Fruit fly (Drosophila melanogaster) whole organism, embryonic: ENCODE measurements around the gene CG42340.
A peak's percentile ranks its signal among the peaks of the same experiment; 100 is the strongest.

Experiments
- ATbp ChIP-seq: fragments of 200-800 bp; sonication (Bioruptor generic); optimal IDR thresholded peaks from 2 replicates; lab custom pipeline; 2017; ENCODE audit warnings: missing biosample characterization, mild to moderate bottlenecking, missing genetic modification characterization, missing genetic modification reagents
- Abd-B ChIP-seq: fragments of 200-800 bp; sonication (Bioruptor generic); optimal IDR thresholded peaks from 2 replicates; lab custom pipeline; 2018; ENCODE audit warnings: missing biosample characterization, mild to moderate bottlenecking, missing genetic modification characterization, moderate library complexity
- Bdp1 ChIP-seq: fragments of 200-800 bp; sonication (Bioruptor generic); optimal IDR thresholded peaks from 3 replicates; lab custom pipeline; 2016; ENCODE audit warnings: missing biosample characterization, missing genetic modification characterization
- CG10209 ChIP-seq: fragments of 200-800 bp; sonication (Bioruptor generic); optimal IDR thresholded peaks from 3 replicates; lab custom pipeline; 2017; ENCODE audit warnings: missing biosample characterization, mild to moderate bottlenecking, missing genetic modification characterization, missing genetic modification reagents
- CG11504 ChIP-seq: fragments of 200-800 bp; sonication (Bioruptor generic); optimal IDR thresholded peaks from 3 replicates; lab custom pipeline; 2019; ENCODE audit warnings: missing biosample characterization, mild to moderate bottlenecking, missing genetic modification characterization, moderate library complexity
- CG13296 ChIP-seq: fragments of 200-800 bp; sonication (Bioruptor generic); optimal IDR thresholded peaks from 3 replicates; lab custom pipeline; 2018; ENCODE audit warnings: missing biosample characterization, mild to moderate bottlenecking, missing genetic modification characterization
- CG13775 ChIP-seq: fragments of 200-800 bp; sonication (Bioruptor generic); optimal IDR thresholded peaks from 3 replicates; lab custom pipeline; 2017; ENCODE audit warnings: missing biosample characterization, mild to moderate bottlenecking, missing genetic modification characterization
- CG15479 ChIP-seq: fragments of 200-800 bp; sonication (Bioruptor generic); optimal IDR thresholded peaks from 3 replicates; lab custom pipeline; 2019; ENCODE audit warnings: missing biosample characterization, mild to moderate bottlenecking, missing genetic modification characterization, moderate library complexity
- CG1602 ChIP-seq: fragments of 200-800 bp; sonication (Bioruptor generic); optimal IDR thresholded peaks from 3 replicates; lab custom pipeline; 2016; ENCODE audit warnings: missing biosample characterization, missing genetic modification characterization
- CG17361 ChIP-seq: fragments of 200-800 bp; sonication (Bioruptor generic); IDR thresholded peaks from 3 replicates; pipeline ENCODE4 v1.3.6; 2022; ENCODE audit warnings: missing biosample characterization, missing genetic modification characterization
- CG18011 ChIP-seq: fragments of 200-800 bp; sonication (Bioruptor generic); optimal IDR thresholded peaks from 2 replicates; lab custom pipeline; 2017; ENCODE audit warnings: missing biosample characterization, missing genetic modification characterization, mild to moderate bottlenecking, moderate library complexity, missing genotype
- CG1832 ChIP-seq: fragments of 200-800 bp; sonication (Bioruptor generic); optimal IDR thresholded peaks from 2 replicates; lab custom pipeline; 2017; ENCODE audit warnings: missing biosample characterization, mild to moderate bottlenecking, missing genetic modification characterization, inconsistent platforms
- CG30020 ChIP-seq: fragments of 200-800 bp; optimal IDR thresholded peaks from 2 replicates; lab custom pipeline; 2019; ENCODE audit warnings: missing biosample characterization, mild to moderate bottlenecking, missing genetic modification characterization, moderate library complexity
- CG3065 ChIP-seq: fragments of 200-800 bp; sonication (Bioruptor generic); optimal IDR thresholded peaks from 2 replicates; lab custom pipeline; 2016; ENCODE audit warnings: missing biosample characterization, missing genetic modification characterization
- CG3726 ChIP-seq: fragments of 200-800 bp; sonication (Bioruptor generic); IDR thresholded peaks from 3 replicates; pipeline ENCODE4, ENCODE4 v1.3.6; 2022; ENCODE audit warnings: missing biosample characterization, missing genetic modification characterization
- CG4854 ChIP-seq: fragments of 200-800 bp; sonication (Bioruptor generic); optimal IDR thresholded peaks from 2 replicates; lab custom pipeline; 2016; ENCODE audit warnings: missing biosample characterization, missing genetic modification characterization, inconsistent platforms
- CG7556 ChIP-seq: fragments of 200-800 bp; sonication (Bioruptor generic); optimal IDR thresholded peaks from 2 replicates; lab custom pipeline; 2017; ENCODE audit warnings: missing biosample characterization, mild to moderate bottlenecking, missing genetic modification characterization
- Camta ChIP-seq: fragments of 200-800 bp; sonication (Bioruptor generic); optimal IDR thresholded peaks from 2 replicates; lab custom pipeline; 2016; ENCODE audit warnings: missing biosample characterization, missing genetic modification characterization
- Doc2 ChIP-seq: fragments of 200-800 bp; sonication (Bioruptor generic); IDR thresholded peaks from 2 replicates; pipeline ENCODE4 v1.3.6; 2022; ENCODE audit warnings: missing biosample characterization, missing genetic modification characterization
- Doc3 ChIP-seq: fragments of 200-800 bp; sonication (Bioruptor generic); IDR thresholded peaks from 3 replicates; pipeline ENCODE4 v1.3.6; 2022; ENCODE audit warnings: missing biosample characterization, missing genetic modification characterization; ENCODE audit not compliant: partially characterized antibody
- Elba2 ChIP-seq: fragments of 200-800 bp; sonication (Bioruptor generic); optimal IDR thresholded peaks from 3 replicates; lab custom pipeline; 2016; ENCODE audit warnings: missing biosample characterization, missing genetic modification characterization
- Gug ChIP-seq: fragments of 200-800 bp; sonication (Bioruptor generic); IDR thresholded peaks from 4 replicates; pipeline ENCODE4 v1.3.6; 2022; ENCODE audit warnings: missing biosample characterization, missing genetic modification characterization
- HmgZ ChIP-seq: fragments of 200-800 bp; sonication (Bioruptor generic); optimal IDR thresholded peaks from 2 replicates; lab custom pipeline; 2018; ENCODE audit warnings: missing biosample characterization, mild to moderate bottlenecking, missing genetic modification characterization
- Nf-YB ChIP-seq: fragments of 200-800 bp; sonication (Bioruptor generic); optimal IDR thresholded peaks from 3 replicates; lab custom pipeline; 2019; ENCODE audit warnings: missing biosample characterization, mild to moderate bottlenecking, missing genetic modification characterization, moderate library complexity
- Opbp ChIP-seq: fragments of 200-800 bp; sonication (Bioruptor generic); IDR thresholded peaks from 3 replicates; pipeline ENCODE4 v1.3.6; 2022; ENCODE audit warnings: missing biosample characterization, missing genetic modification characterization; ENCODE audit not compliant: partially characterized antibody
- Poxn ChIP-seq: fragments of 200-800 bp; sonication (Bioruptor generic); IDR thresholded peaks from 2 replicates; pipeline ENCODE4 v1.3.6; 2022; ENCODE audit warnings: missing biosample characterization, missing genetic modification characterization
- Sox100B ChIP-seq: fragments of 200-800 bp; sonication (Bioruptor generic); optimal IDR thresholded peaks from 3 replicates; lab custom pipeline; 2018; ENCODE audit warnings: missing biosample characterization, mild to moderate bottlenecking, missing genetic modification characterization
- Sox102F ChIP-seq: fragments of 200-800 bp; sonication (Bioruptor generic); optimal IDR thresholded peaks from 2 replicates; lab custom pipeline; 2018; ENCODE audit warnings: missing biosample characterization, mild to moderate bottlenecking, missing genetic modification characterization, moderate library complexity
- Sry-δ ChIP-seq: fragments of 200-800 bp; sonication (Bioruptor generic); optimal IDR thresholded peaks from 2 replicates; lab custom pipeline; 2016; ENCODE audit warnings: missing biosample characterization, missing genetic modification characterization
- Usf ChIP-seq: fragments of 200-800 bp; sonication (Bioruptor generic); optimal IDR thresholded peaks from 2 replicates; lab custom pipeline; 2017; ENCODE audit warnings: missing genotype, missing biosample characterization, missing genetic modification characterization
- Vsx1 ChIP-seq: fragments of 200-800 bp; sonication (Bioruptor generic); optimal IDR thresholded peaks from 2 replicates; lab custom pipeline; 2017; ENCODE audit warnings: missing biosample characterization, mild to moderate bottlenecking, missing genetic modification characterization, missing genetic modification reagents
- ash1 ChIP-seq: fragments of 200-800 bp; sonication (Bioruptor generic); optimal IDR thresholded peaks from 2 replicates; lab custom pipeline; 2018; ENCODE audit warnings: missing biosample characterization, mild to moderate bottlenecking, missing genetic modification characterization
- bab2 ChIP-seq: fragments of 200-800 bp; sonication (Bioruptor generic); optimal IDR thresholded peaks from 2 replicates; lab custom pipeline; 2016; ENCODE audit warnings: missing biosample characterization, missing genetic modification characterization
- btn ChIP-seq: fragments of 200-800 bp; sonication (Bioruptor generic); optimal IDR thresholded peaks from 2 replicates; lab custom pipeline; 2016; ENCODE audit warnings: missing biosample characterization, missing genetic modification characterization
- crp ChIP-seq, 2 experiments: fragments of 200-800 bp; sonication (Bioruptor generic); optimal IDR thresholded peaks; 2 replicates in 1 of 2; 3 replicates in 1 of 2; lab custom pipeline; 2017; ENCODE audit warnings: missing biosample characterization in 2 of 2, missing genetic modification characterization in 2 of 2, mild to moderate bottlenecking in 1 of 2, moderate library complexity in 1 of 2
- danr ChIP-seq: fragments of 200-800 bp; sonication (Bioruptor generic); IDR thresholded peaks from 2 replicates; pipeline ENCODE4 v1.3.6; 2022; ENCODE audit warnings: missing biosample characterization, missing genetic modification characterization
- ems ChIP-seq: fragments of 200-800 bp; sonication (Bioruptor generic); optimal IDR thresholded peaks from 3 replicates; lab custom pipeline; 2016; ENCODE audit warnings: missing biosample characterization, missing genetic modification characterization
- esg ChIP-seq: fragments of 200-800 bp; sonication (Bioruptor generic); conservative IDR thresholded peaks from 2 replicates; pipeline ENCODE4 v1.3.6; 2022; ENCODE audit warnings: missing biosample characterization, missing genetic modification characterization
- ewg ChIP-seq: fragments of 200-800 bp; sonication (Bioruptor generic); optimal IDR thresholded peaks from 3 replicates; lab custom pipeline; 2017; ENCODE audit warnings: mild to moderate bottlenecking, missing biosample characterization, missing genetic modification reagents, missing genetic modification characterization
- fd96Cb ChIP-seq: fragments of 200-800 bp; sonication (Bioruptor generic); optimal IDR thresholded peaks from 2 replicates; lab custom pipeline; 2018; ENCODE audit warnings: missing biosample characterization, mild to moderate bottlenecking, missing genetic modification characterization, moderate library complexity
- ftz-f1 ChIP-seq: fragments of 200-800 bp; sonication (Bioruptor generic); optimal IDR thresholded peaks from 2 replicates; lab custom pipeline; 2016; ENCODE audit warnings: missing biosample characterization, missing genetic modification characterization
- gro ChIP-seq: fragments of 200-800 bp; sonication (Bioruptor generic); optimal IDR thresholded peaks from 2 replicates; lab custom pipeline; 2016; ENCODE audit warnings: missing biosample characterization, missing genetic modification characterization
- kay ChIP-seq: fragments of 200-800 bp; sonication (Bioruptor generic); optimal IDR thresholded peaks from 2 replicates; lab custom pipeline; 2016; ENCODE audit warnings: missing biosample characterization, missing genetic modification characterization
- lmd ChIP-seq: fragments of 200-800 bp; sonication (Bioruptor generic); IDR thresholded peaks from 2 replicates; pipeline ENCODE4 v1.3.6; 2022; ENCODE audit warnings: missing biosample characterization, missing genetic modification characterization
- oc ChIP-seq: fragments of 200-800 bp; sonication (Bioruptor generic); optimal IDR thresholded peaks from 2 replicates; lab custom pipeline; 2018; ENCODE audit warnings: missing biosample characterization, mild to moderate bottlenecking, missing genetic modification characterization, moderate library complexity
- pho ChIP-seq: fragments of 200-800 bp; sonication (Bioruptor generic); optimal IDR thresholded peaks from 2 replicates; lab custom pipeline; 2016; ENCODE audit warnings: missing biosample characterization, missing genetic modification characterization
- schlank ChIP-seq: fragments of 200-800 bp; sonication (Bioruptor generic); optimal IDR thresholded peaks from 2 replicates; lab custom pipeline; 2018; ENCODE audit warnings: missing biosample characterization, mild to moderate bottlenecking, missing genetic modification characterization
- so ChIP-seq: fragments of 200-800 bp; sonication (Bioruptor generic); IDR thresholded peaks from 3 replicates; pipeline ENCODE4 v1.3.6; 2022; ENCODE audit warnings: missing biosample characterization, missing genetic modification characterization
- vnd ChIP-seq: fragments of 200-800 bp; sonication (Bioruptor generic); IDR thresholded peaks from 3 replicates; pipeline ENCODE4 v1.3.6; 2022; ENCODE audit warnings: missing biosample characterization, missing genetic modification characterization; ENCODE audit not compliant: partially characterized antibody
- yki ChIP-seq: fragments of >200 bp; optimal IDR thresholded peaks from 3 replicates; lab custom pipeline; 2018
- zfh2 ChIP-seq: fragments of 200-800 bp; sonication (Bioruptor generic); optimal IDR thresholded peaks from 2 replicates; lab custom pipeline; 2016; ENCODE audit warnings: missing biosample characterization, missing genetic modification characterization

CG42340 gene

DNA sequence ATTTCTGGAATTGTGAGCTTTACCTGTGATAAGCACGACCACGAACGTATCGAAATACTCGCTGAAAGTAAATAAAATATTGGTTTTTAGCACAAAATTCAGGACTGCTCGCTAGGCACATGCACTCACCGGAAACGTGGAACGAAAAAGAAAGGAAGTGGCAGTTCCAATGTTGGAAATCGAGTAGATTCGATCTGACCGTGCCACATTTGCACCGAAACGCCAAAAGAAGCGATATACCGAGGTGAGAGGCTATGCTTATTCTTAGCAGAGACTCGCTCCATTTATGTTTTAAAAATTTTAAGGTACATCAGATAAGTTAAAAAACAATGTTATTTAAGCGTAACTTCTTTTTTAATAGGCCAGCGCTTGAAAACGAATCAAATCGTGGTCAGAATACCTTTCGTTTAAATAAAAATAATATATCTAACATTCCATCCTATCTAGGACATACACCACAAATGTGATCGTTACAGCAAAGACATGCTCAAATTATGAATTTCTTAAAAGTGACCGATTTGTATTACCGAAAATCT lies 9.0 kb upstream of the CG42340 start, which contains the start of gene RpL7A (continued):
- TF ChIP-seq Sox102F (GFP tag; lab: Kevin White, UChicago) (no peak), gro (GFP tag; lab: Kevin White, UChicago) (no peak), Sox100B (GFP tag; lab: Kevin White, UChicago) (peak; percentile 65), CG17361 (GFP tag; lab: Robert Waterston, UW) (peak; percentile 74), Sry-δ (GFP tag; lab: Kevin White, UChicago) (peak; percentile 33), ftz-f1 (GFP tag; lab: Kevin White, UChicago) (no peak), Bdp1 (GFP tag; lab: Kevin White, UChicago) (no peak), Opbp (GFP tag; lab: Robert Waterston, UW) (no peak), CG7556 (GFP tag; lab: Kevin White, UChicago) (peak; percentile 34), Gug (GFP tag; lab: Robert Waterston, UW) (no peak; the same call in 3 of the 4 replicates), CG1602 (GFP tag; lab: Kevin White, UChicago) (no peak), HmgZ (tag; lab: Kevin White, UChicago) (peak; percentile 3), Elba2 (GFP tag; lab: Kevin White, UChicago) (no peak), Doc3 (GFP tag; lab: Robert Waterston, UW) (no peak), esg (GFP tag; lab: Robert Waterston, UW) (no peak), CG11504 (tag; lab: Kevin White, UChicago) (peak; percentile 48), CG10209 (GFP tag; lab: Kevin White, UChicago) (peak; percentile 35), CG4854 (GFP tag; lab: Kevin White, UChicago) (peak; percentile 22), Camta (GFP tag; lab: Kevin White, UChicago) (peak; percentile 41), btn (GFP tag; lab: Kevin White, UChicago) (no peak), Nf-YB (GFP tag; lab: Kevin White, UChicago) (peak; percentile 33), Vsx1 (GFP tag; lab: Kevin White, UChicago) (peak; percentile 60), CG30020 (no peak), ash1 (peak; percentile 29), ewg (GFP tag; lab: Kevin White, UChicago) (peak; percentile 60), lmd (peak; percentile 61), Doc2 (no peak), so (GFP tag; lab: Robert Waterston, UW) (peak; percentile 58; the same call in 1 of the 3 replicates), CG13775 (GFP tag; lab: Kevin White, UChicago) (peak; percentile 72), schlank (tag; lab: Kevin White, UChicago) (peak; percentile 76), Poxn (no peak), ATbp (GFP tag; lab: Kevin White, UChicago) (peak; percentile 67), oc (no peak), ems (peak; percentile 35), yki (lab: Kevin White, UChicago) (no peak), bab2 (GFP tag; lab: Kevin White, UChicago) (no peak), Abd-B (peak; percentile 40), crp (GFP tag; optimal IDR thresholded peaks at IDR 0.05; lab: Kevin White, UChicago) (peak in 1 of 2 experiments; percentile 25), pho (peak; percentile 14), CG3726 (GFP tag; lab: Robert Waterston, UW) (no peak), CG1832 (no peak), CG13296 (GFP tag; lab: Kevin White, UChicago) (peak; percentile 79), vnd (no peak), CG15479 (GFP tag; lab: Kevin White, UChicago) (no peak), zfh2 (GFP tag; lab: Kevin White, UChicago) (peak; percentile 17), CG3065 (no peak), kay (no peak), Usf (GFP tag; lab: Kevin White, UChicago) (peak; percentile 51), CG18011 (GFP tag; lab: Kevin White, UChicago) (peak; percentile 46), fd96Cb (no peak), danr (GFP tag; lab: Robert Waterston, UW) (no peak)
